Worm (Caenorhabditis elegans) whole organism, L4 larva: ENCODE results near the gene rfp-1.
"Not testable (repeated sequence)": the region's sequence is repeated elsewhere in the genome, so short reads cannot be mapped to it uniquely, and the experiment has no call there.

Experiments used
- R02D3.7 ChIP-seq: fragments of 150-350 bp; sonication (generic microtip); optimal IDR thresholded peaks from 3 replicates; lab custom pipeline; 2014; ENCODE audit warnings: missing biosample characterization, missing genetic modification characterization
- Y5F2A.4 ChIP-seq: fragments of 200-800 bp; sonication (Bioruptor generic); optimal IDR thresholded peaks from 2 replicates; lab custom pipeline; 2018; ENCODE audit warnings: mild to moderate bottlenecking, missing genetic modification characterization, missing compliant biosample characterization
- Y75B8A.6 ChIP-seq: fragments of 200-800 bp; sonication (Bioruptor generic); IDR thresholded peaks from 2 replicates; pipeline ENCODE4 v1.3.6; 2022; ENCODE audit warnings: missing genetic modification reagents, missing genetic modification characterization, missing compliant biosample characterization
- lin-15B ChIP-seq: fragments of 150-350 bp; sonication (generic microtip); optimal IDR thresholded peaks from 3 replicates; lab custom pipeline; 2014; ENCODE audit warnings: missing biosample characterization, missing genetic modification characterization
- lsy-2 ChIP-seq, 2 experiments: fragments of 150-350 bp in 1 of 2; sonication (generic microtip) in 1 of 2; optimal IDR thresholded peaks; 2 replicates each; lab custom pipeline; 2014 to 2017; ENCODE audit warnings: missing biosample characterization in 2 of 2, missing genetic modification characterization in 2 of 2
- sdz-12 ChIP-seq: fragments of 200-800 bp; sonication (Bioruptor generic); optimal IDR thresholded peaks from 2 replicates; lab custom pipeline; 2018; ENCODE audit warnings: mild to moderate bottlenecking, missing genetic modification characterization, missing compliant biosample characterization

DNA sequence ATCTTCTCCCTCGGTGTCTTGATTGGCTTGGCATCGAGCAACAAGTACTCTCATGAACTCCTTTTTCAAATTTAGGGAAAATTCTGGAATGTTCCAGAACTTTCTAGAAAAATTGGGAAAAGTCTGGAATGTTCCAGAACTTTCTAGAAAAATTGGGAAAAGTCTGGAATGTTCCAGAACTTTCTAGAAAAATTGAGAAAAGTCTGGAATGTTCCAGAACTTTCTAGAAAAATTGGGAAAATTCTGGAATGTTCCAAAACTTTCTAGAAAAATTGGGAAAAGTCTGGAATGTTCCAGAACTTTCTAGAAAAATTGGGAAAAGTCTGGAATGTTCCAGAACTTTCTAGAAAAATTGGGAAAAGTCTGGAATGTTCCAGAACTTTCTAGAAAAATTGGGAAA lies 14.1 kb upstream of the rfp-1 start, which contains the start of gene ZC262.7:
- not testable (repeated sequence) for TF ChIP-seq sdz-12 (GFP tag; lab: Kevin White, UChicago); Y75B8A.6 (GFP tag; lab: Robert Waterston, UW); R02D3.7 (tag; lab: Kevin White, UChicago); lin-15B (tag; lab: Kevin White, UChicago); Y5F2A.4; lsy-2 (tag; optimal IDR thresholded peaks at IDR 0.05; lab: Kevin White, UChicago)
